Worm (Caenorhabditis elegans) whole organism, late embryonic: ENCODE measurements around the gene ZC132.3.

Experiments
- C08G9.2 ChIP-seq: sonication (generic microtip); optimal IDR thresholded peaks from 2 replicates; lab custom pipeline; 2016; ENCODE audit warnings: mild to moderate bottlenecking, missing genetic modification characterization, moderate library complexity, missing compliant biosample characterization
- C38D4.7 ChIP-seq: fragments of 200-800 bp; sonication (Bioruptor generic); optimal IDR thresholded peaks from 2 replicates; lab custom pipeline; 2018; ENCODE audit warnings: mild to moderate bottlenecking, missing genetic modification characterization, moderate library complexity, missing compliant biosample characterization
- T23F11.4 ChIP-seq: fragments of 200-800 bp; sonication (Bioruptor generic); optimal IDR thresholded peaks from 2 replicates; lab custom pipeline; 2018; ENCODE audit warnings: mild to moderate bottlenecking, missing genetic modification characterization, missing compliant biosample characterization
- ahr-1 ChIP-seq: sonication (generic microtip); optimal IDR thresholded peaks from 2 replicates; lab custom pipeline; 2016; ENCODE audit warnings: missing genetic modification characterization, missing compliant biosample characterization
- ama-1 ChIP-seq: fragments of 150-350 bp; optimal IDR thresholded peaks from 2 replicates; lab custom pipeline; 2014
- ceh-14 ChIP-seq: sonication (generic microtip); optimal IDR thresholded peaks from 2 replicates; lab custom pipeline; 2016; ENCODE audit warnings: missing genotype, missing genetic modification characterization, missing compliant biosample characterization
- ceh-19 ChIP-seq: fragments of 200-800 bp; sonication (Bioruptor generic); optimal IDR thresholded peaks from 2 replicates; lab custom pipeline; 2018; ENCODE audit warnings: mild to moderate bottlenecking, missing genetic modification characterization, missing compliant biosample characterization
- ceh-2 ChIP-seq: sonication (generic microtip); optimal IDR thresholded peaks from 2 replicates; lab custom pipeline; 2016; ENCODE audit warnings: missing genotype, missing genetic modification characterization, missing compliant biosample characterization
- ceh-45 ChIP-seq: fragments of 200-800 bp; sonication (Bioruptor generic); IDR thresholded peaks from 2 replicates; pipeline ENCODE4 v1.3.6; 2022; ENCODE audit warnings: missing genetic modification reagents, missing genetic modification characterization, missing compliant biosample characterization
- che-1 ChIP-seq: sonication (generic microtip); optimal IDR thresholded peaks from 2 replicates; lab custom pipeline; 2016; ENCODE audit warnings: mild to moderate bottlenecking, missing genetic modification characterization, missing compliant biosample characterization
- dmd-4 ChIP-seq: sonication (generic microtip); optimal IDR thresholded peaks from 2 replicates; lab custom pipeline; 2016; ENCODE audit warnings: borderline replicate concordance, missing genetic modification characterization, missing compliant biosample characterization
- dve-1 ChIP-seq: sonication (generic microtip); optimal IDR thresholded peaks from 2 replicates; lab custom pipeline; 2017; ENCODE audit warnings: antibody characterized with exemption, mild to moderate bottlenecking, missing genetic modification characterization, missing compliant biosample characterization
- ets-4 ChIP-seq: sonication (generic microtip); optimal IDR thresholded peaks from 2 replicates; lab custom pipeline; 2016; ENCODE audit warnings: missing genetic modification characterization, missing compliant biosample characterization
- fax-1 ChIP-seq: sonication (generic microtip); optimal IDR thresholded peaks from 2 replicates; lab custom pipeline; 2016; ENCODE audit warnings: missing genotype, missing genetic modification characterization, missing compliant biosample characterization
- fkh-10 ChIP-seq: fragments of 150-350 bp; optimal IDR thresholded peaks from 2 replicates; lab custom pipeline; 2014; ENCODE audit warnings: missing biosample characterization, missing genetic modification reagents, missing genetic modification characterization
- hlh-15 ChIP-seq: sonication (generic microtip); optimal IDR thresholded peaks from 2 replicates; lab custom pipeline; 2016; ENCODE audit warnings: missing genetic modification characterization, missing compliant biosample characterization
- hlh-6 ChIP-seq: sonication (generic microtip); optimal IDR thresholded peaks from 2 replicates; lab custom pipeline; 2016; ENCODE audit warnings: missing genotype, missing genetic modification characterization, missing compliant biosample characterization
- nfya-1 ChIP-seq: sonication (generic microtip); optimal IDR thresholded peaks from 2 replicates; lab custom pipeline; 2017; ENCODE audit warnings: missing genetic modification characterization, mild to moderate bottlenecking, missing compliant biosample characterization, antibody characterized with exemption, moderate library complexity
- odd-2 ChIP-seq: sonication (generic microtip); optimal IDR thresholded peaks from 2 replicates; lab custom pipeline; 2017; ENCODE audit warnings: antibody characterized with exemption, mild to moderate bottlenecking, missing genetic modification characterization, missing compliant biosample characterization
- pat-9 ChIP-seq: fragments of 200-800 bp; sonication (Bioruptor generic); optimal IDR thresholded peaks from 2 replicates; lab custom pipeline; 2018; ENCODE audit warnings: mild to moderate bottlenecking, missing genetic modification characterization, moderate library complexity, missing compliant biosample characterization
- pha-2 ChIP-seq: sonication (generic microtip); optimal IDR thresholded peaks from 2 replicates; lab custom pipeline; 2017; ENCODE audit warnings: mild to moderate bottlenecking, missing genetic modification characterization, missing compliant biosample characterization
- pqm-1 ChIP-seq: sonication (generic microtip); optimal IDR thresholded peaks from 2 replicates; lab custom pipeline; 2016; ENCODE audit warnings: missing genetic modification characterization, missing compliant biosample characterization
- pros-1 ChIP-seq: fragments of 150-350 bp; optimal IDR thresholded peaks from 2 replicates; lab custom pipeline; 2014; ENCODE audit warnings: missing biosample characterization, missing genetic modification reagents, missing genetic modification characterization
- rnt-1 ChIP-seq: sonication (generic microtip); optimal IDR thresholded peaks from 2 replicates; lab custom pipeline; 2016; ENCODE audit warnings: missing genetic modification characterization, missing compliant biosample characterization
- sox-4 ChIP-seq: sonication (generic microtip); optimal IDR thresholded peaks from 2 replicates; lab custom pipeline; 2017; ENCODE audit warnings: mild to moderate bottlenecking, missing genetic modification characterization, inconsistent platforms, missing compliant biosample characterization
- tbx-2 ChIP-seq: sonication (generic microtip); optimal IDR thresholded peaks from 2 replicates; lab custom pipeline; 2016; ENCODE audit warnings: missing genetic modification characterization, missing compliant biosample characterization
- ttx-3 ChIP-seq: sonication (generic microtip); optimal IDR thresholded peaks from 2 replicates; lab custom pipeline; 2016; ENCODE audit warnings: missing genetic modification reagents, missing genetic modification characterization, missing compliant biosample characterization
- unc-3 ChIP-seq, 2 experiments: fragments of 200-800 bp in 1 of 2; sonication (Bioruptor generic) in 1 of 2; sonication (generic microtip) in 1 of 2; conservative IDR thresholded peaks in 1 of 2; optimal IDR thresholded peaks in 1 of 2; 2 replicates each; pipeline versions ENCODE4 v1.3.6 to Lab custom; 2016 to 2022; ENCODE audit warnings: missing compliant biosample characterization in 2 of 2, missing genetic modification characterization in 2 of 2, missing genetic modification reagents in 1 of 2
- unc-42 ChIP-seq: sonication (generic microtip); optimal IDR thresholded peaks from 2 replicates; lab custom pipeline; 2016; ENCODE audit warnings: missing genotype, missing genetic modification characterization, missing compliant biosample characterization
- unc-55 ChIP-seq: sonication (generic microtip); optimal IDR thresholded peaks from 2 replicates; lab custom pipeline; 2017; ENCODE audit warnings: missing biosample characterization, missing genetic modification reagents, missing genetic modification characterization
- ztf-16 ChIP-seq: sonication (generic microtip); optimal IDR thresholded peaks from 2 replicates; lab custom pipeline; 2017; ENCODE audit warnings: missing genetic modification characterization, missing compliant biosample characterization

The ZC132.3 gene

DNA sequence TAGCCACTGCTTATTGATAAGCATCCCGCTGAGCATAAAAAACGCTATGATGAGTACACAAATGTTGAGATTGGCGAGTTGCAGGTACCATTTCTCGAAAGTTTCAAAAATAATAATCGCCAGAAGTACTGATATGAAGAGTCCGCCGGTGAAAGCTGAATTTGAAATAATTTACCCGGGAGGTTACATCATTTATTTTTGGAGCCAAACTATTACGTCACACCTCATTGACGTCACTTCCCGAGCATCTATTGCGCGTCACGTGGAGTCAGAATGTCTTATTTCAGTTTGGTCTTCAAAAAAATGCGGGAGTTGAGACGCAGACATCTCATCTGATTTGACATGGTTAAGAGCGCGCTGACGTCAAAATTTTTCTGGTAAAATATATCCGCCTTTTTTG is 31.2 kb upstream of the ZC132.3 start:
- TF ChIP-seq che-1 (tag; lab: Kevin White, UChicago) = no peak

DNA sequence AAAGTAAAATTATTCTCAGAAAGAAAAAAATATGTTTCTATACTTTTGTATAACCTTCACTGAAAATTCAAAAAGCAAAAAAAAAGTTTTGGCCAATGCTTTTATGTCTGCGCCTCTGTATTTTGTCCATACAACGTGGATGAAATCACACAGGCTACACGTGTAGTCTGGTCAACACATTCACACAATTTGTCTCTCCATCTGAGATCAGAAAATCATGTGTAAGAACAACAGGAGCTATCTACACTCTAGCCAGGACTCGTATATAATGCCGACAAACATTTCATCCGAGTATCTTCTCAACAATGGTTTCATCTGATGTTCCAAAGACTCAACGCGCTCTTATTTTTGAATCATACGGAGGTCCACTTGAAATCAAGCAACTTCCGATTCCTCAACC is 27.2 kb upstream of the ZC132.3 start, which contains the start of gene D2063.1:
TSS of gene D2063.1 (plus strand) at position 281 of the 400 bp plus-strand sequence.
- TF ChIP-seq unc-3 (GFP tag; conservative IDR thresholded peaks at IDR 0.05; lab: Robert Waterston, UW) (no peak), unc-3 (tag; optimal IDR thresholded peaks at IDR 0.05; lab: Kevin White, UChicago) (no peak), ttx-3 (no peak), unc-55 (GFP tag; lab: Kevin White, UChicago) (peak; percentile 49), nfya-1 (tag; lab: Kevin White, UChicago) (no peak), ceh-45 (no peak)

DNA sequence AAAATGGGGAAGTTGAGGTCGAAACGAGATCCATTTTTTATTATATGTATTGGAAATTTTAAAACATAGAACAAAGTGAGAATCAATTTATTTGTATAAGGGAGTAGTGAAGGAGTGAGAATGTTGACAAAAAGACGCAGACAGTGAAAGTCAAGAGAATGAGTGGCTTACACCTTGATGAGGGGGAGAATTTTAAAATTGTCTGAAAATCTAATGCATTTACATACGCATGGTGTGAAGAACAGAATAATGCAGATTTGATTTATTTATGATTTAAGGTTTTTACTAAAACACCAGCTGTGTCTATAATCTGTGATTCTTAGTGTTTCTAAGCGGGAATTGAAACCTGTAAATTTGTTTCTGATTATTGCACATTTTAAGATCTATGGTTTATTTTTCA is 25.8 kb upstream of the ZC132.3 start, which contains the start of gene nhr-125:
TSS of gene nhr-125 (minus strand) at position 101 of the 400 bp plus-strand sequence.
- no peak for TF ChIP-seq T23F11.4 (GFP tag; lab: Kevin White, UChicago)
- no peak for TF ChIP-seq C08G9.2 (tag; lab: Kevin White, UChicago)
- TF ChIP-seq tbx-2 = no peak
- TF ChIP-seq, all 69 proteins: peak for 0

DNA sequence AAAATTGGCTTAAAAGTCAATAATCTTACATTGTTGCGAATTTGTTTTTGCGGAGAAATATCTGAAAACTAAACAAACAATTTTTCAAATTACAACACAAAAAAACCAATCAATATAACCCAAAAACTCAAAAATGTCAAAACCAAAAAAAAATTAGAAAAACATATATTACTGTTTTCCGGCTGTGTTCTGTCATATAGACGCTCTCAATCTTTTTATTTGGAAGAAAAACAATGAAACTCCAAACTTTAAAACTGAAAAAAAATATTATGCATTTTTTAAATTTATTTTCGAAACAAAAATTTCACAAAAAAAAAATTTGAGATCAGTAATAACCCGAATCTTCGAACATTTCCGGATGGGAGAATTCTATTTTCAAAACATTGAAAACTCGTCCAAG is 23.1 kb upstream of the ZC132.3 start, which contains the start of gene R02D1.2:
TSS of gene R02D1.2 (minus strand) at position 101 of the 400 bp plus-strand sequence.
- no peak for TF ChIP-seq ceh-19 (GFP tag; lab: Kevin White, UChicago)
- TF ChIP-seq sox-4 (tag; lab: Kevin White, UChicago) = no peak
- no peak for TF ChIP-seq C38D4.7 (GFP tag; lab: Kevin White, UChicago)
- TF ChIP-seq ama-1 (lab: Kevin White, UChicago) = no peak
- no peak for TF ChIP-seq nfya-1 (tag; lab: Kevin White, UChicago)
- TF ChIP-seq rnt-1 (tag; lab: Kevin White, UChicago) = no peak
- TF ChIP-seq ahr-1 (tag; lab: Kevin White, UChicago) = no peak
- TF ChIP-seq dve-1 (tag; lab: Kevin White, UChicago) = no peak
- no peak for TF ChIP-seq fkh-10 (GFP tag; lab: Kevin White, UChicago)
- TF ChIP-seq ets-4 = no peak
- no peak for TF ChIP-seq unc-42
- no peak for TF ChIP-seq dmd-4 (tag; lab: Kevin White, UChicago)
- TF ChIP-seq odd-2 = no peak
- no peak for TF ChIP-seq tbx-2
- no peak for TF ChIP-seq pqm-1 (tag; lab: Kevin White, UChicago)
- no peak for TF ChIP-seq hlh-15
- TF ChIP-seq fax-1 = no peak
- no peak for TF ChIP-seq ztf-16 (tag; lab: Kevin White, UChicago)
- TF ChIP-seq pha-2 = no peak
- no peak for TF ChIP-seq ceh-14 (tag; lab: Kevin White, UChicago)

DNA sequence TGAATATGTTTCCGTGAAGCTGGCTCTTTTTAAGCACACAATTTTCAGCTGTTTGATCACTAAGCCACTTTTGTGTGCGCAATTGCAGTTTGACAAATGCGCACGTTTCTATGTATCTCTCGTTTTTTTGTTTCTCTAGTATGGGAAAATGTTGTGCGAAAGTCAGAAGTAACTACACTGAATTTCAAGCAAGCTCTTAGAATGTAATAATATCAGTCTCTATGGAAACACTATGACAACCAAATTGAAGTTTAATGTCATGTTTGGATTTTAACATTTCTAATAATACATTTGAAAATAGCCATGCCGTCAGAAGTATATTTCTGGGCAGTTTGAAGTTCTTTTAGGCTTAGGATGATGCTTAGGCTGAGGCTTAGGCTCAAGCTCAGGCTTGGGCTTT is 20.2 kb upstream of the ZC132.3 start, which contains the start of gene ZC132.9:
TSS of gene ZC132.9 (minus strand) at position 101 of the 400 bp plus-strand sequence.
- TF ChIP-seq hlh-6 (tag; lab: Kevin White, UChicago) (no peak), pha-2 (no peak), ceh-2 (tag; lab: Kevin White, UChicago) (no peak), ttx-3 (no peak), pros-1 (tag; lab: Kevin White, UChicago) (no peak)

DNA sequence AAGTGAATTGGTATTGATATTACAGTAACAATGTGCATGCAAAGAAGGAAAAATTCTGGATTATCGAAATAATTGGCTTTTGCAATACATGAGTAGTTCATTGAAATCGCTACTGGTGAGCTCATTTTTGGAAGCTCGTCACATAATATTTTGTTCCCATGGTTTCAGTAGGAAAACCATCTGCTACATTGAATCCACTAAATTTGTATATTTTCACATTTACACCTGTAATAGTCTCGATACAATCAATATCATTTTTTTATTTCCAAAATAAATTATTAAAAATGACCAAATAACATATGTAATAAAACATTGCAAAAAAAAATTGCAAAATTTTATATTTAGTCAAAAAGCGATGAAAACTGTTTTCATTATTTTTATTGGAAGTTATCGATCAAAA is 15.4 kb upstream of the ZC132.3 start, which contains the start of gene srh-192:
TSS of gene srh-192 (minus strand) at position 101 of the 400 bp plus-strand sequence.
- no peak for TF ChIP-seq ceh-2 (tag; lab: Kevin White, UChicago)
- TF ChIP-seq C38D4.7 (GFP tag; lab: Kevin White, UChicago) = no peak
- no peak for TF ChIP-seq unc-3 (GFP tag; conservative IDR thresholded peaks at IDR 0.05; lab: Robert Waterston, UW)
- TF ChIP-seq unc-3 (tag; optimal IDR thresholded peaks at IDR 0.05; lab: Kevin White, UChicago) = no peak
- no peak for TF ChIP-seq pat-9 (tag; lab: Kevin White, UChicago)
